Fruit fly (Drosophila melanogaster): Measurements from ENCODE around the gene PGRP-SB1.

The PGRP-SB1 gene

dm6 chr3L:16713446-16714192 lies 14.2 kb downstream of the PGRP-SB1 start (continued):
- no peak for TF ChIP-seq mld (GFP tag; IDR thresholded peaks at IDR 0.05; ENCODE audit: partially characterized antibody)
- TF ChIP-seq Doc2 (GFP tag; IDR thresholded peaks at IDR 0.05), result no peak
- peak; percentile 64; the same call in 2 of the 3 replicates for TF ChIP-seq CG14860 (GFP tag; IDR thresholded peaks at IDR 0.05; ENCODE audit: partially characterized antibody)
- TF ChIP-seq CG10321 (GFP tag; IDR thresholded peaks at IDR 0.05), result no peak
- no peak for TF ChIP-seq insv (GFP tag; optimal IDR thresholded peaks at IDR 0.05)
- TF ChIP-seq Awh (GFP tag; IDR thresholded peaks at IDR 0.05), result no peak
- TF ChIP-seq pros (GFP tag; optimal IDR thresholded peaks at IDR 0.05), result no peak
- TF ChIP-seq ash1 (GFP tag; optimal IDR thresholded peaks at IDR 0.05), result no peak
- TF ChIP-seq Hmx (GFP tag; optimal IDR thresholded peaks at IDR 0.05), result no peak
- TF ChIP-seq CG1024 (GFP tag; IDR thresholded peaks at IDR 0.05), result no peak
- TF ChIP-seq CG3407 (GFP tag; optimal IDR thresholded peaks at IDR 0.05), result no peak
- TF ChIP-seq CG7987 (GFP tag; optimal IDR thresholded peaks at IDR 0.05), result no peak
- TF ChIP-seq CG17612 (GFP tag; IDR thresholded peaks at IDR 0.05), result no peak
- TF ChIP-seq CG17361 (GFP tag; IDR thresholded peaks at IDR 0.05), result no peak
- peak; percentile 93 for TF ChIP-seq CG11560 (tag; IDR thresholded peaks at IDR 0.05)
- no peak for TF ChIP-seq sisA (GFP tag; IDR thresholded peaks at IDR 0.05)
- TF ChIP-seq nom (GFP tag; optimal IDR thresholded peaks at IDR 0.05), result no peak
- no peak for TF ChIP-seq lola (GFP tag; optimal IDR thresholded peaks at IDR 0.05)
- TF ChIP-seq sna (GFP tag; IDR thresholded peaks at IDR 0.05; ENCODE audit: partially characterized antibody), result peak; percentile 40; the same call in 1 of the 2 replicates
- TF ChIP-seq phol (tag; optimal IDR thresholded peaks at IDR 0.05), result peak; percentile 7
- TF ChIP-seq Fer1 (GFP tag; optimal IDR thresholded peaks at IDR 0.05), result no peak
- no peak for TF ChIP-seq CG11398 (GFP tag; optimal IDR thresholded peaks at IDR 0.05)
- no peak for TF ChIP-seq dan (GFP tag; IDR thresholded peaks at IDR 0.05)
- TF ChIP-seq Adf1 (GFP tag; IDR thresholded peaks at IDR 0.05), result peak; percentile 38
- peak; percentile 63 for TF ChIP-seq CG34224 (GFP tag; IDR thresholded peaks at IDR 0.05; ENCODE audit: partially characterized antibody)
- no peak for TF ChIP-seq CG6689 (GFP tag; IDR thresholded peaks at IDR 0.05)
- peak; percentile 5 for TF ChIP-seq BtbVII (GFP tag; optimal IDR thresholded peaks at IDR 0.05)
- TF ChIP-seq crol (GFP tag; IDR thresholded peaks at IDR 0.05), result peak; percentile 68
- TF ChIP-seq mam (GFP tag; optimal IDR thresholded peaks at IDR 0.05), result no peak
- no peak for TF ChIP-seq CG13123 (GFP tag; optimal IDR thresholded peaks at IDR 0.05)
- TF ChIP-seq CG1603 (tag; optimal IDR thresholded peaks at IDR 0.05), result no peak
- peak; percentile 14 for TF ChIP-seq trem (tag; optimal IDR thresholded peaks at IDR 0.05)
- TF ChIP-seq Dfd (GFP tag; optimal IDR thresholded peaks at IDR 0.05), result no peak
- TF ChIP-seq Med (GFP tag), result no peak
- no peak for TF ChIP-seq otp (GFP tag; IDR thresholded peaks at IDR 0.05)
- peak; percentile 35 for TF ChIP-seq CG3995 (GFP tag; optimal IDR thresholded peaks at IDR 0.05)
- TF ChIP-seq ro (GFP tag; IDR thresholded peaks at IDR 0.05), result no peak
- no peak for TF ChIP-seq CG10366 (GFP tag; IDR thresholded peaks at IDR 0.05)
- peak; percentile 72 for TF ChIP-seq Dref (GFP tag; IDR thresholded peaks at IDR 0.05)
- no peak for TF ChIP-seq eyg (GFP tag; optimal IDR thresholded peaks at IDR 0.05)
- TF ChIP-seq CG15601 (tag; optimal IDR thresholded peaks at IDR 0.05), result no peak
- TF ChIP-seq CG13775 (GFP tag; optimal IDR thresholded peaks at IDR 0.05), result no peak
- no peak for TF ChIP-seq Mad (GFP tag; optimal IDR thresholded peaks at IDR 0.05)
- no peak for TF ChIP-seq trh (GFP tag; optimal IDR thresholded peaks at IDR 0.05)
- peak; percentile 4 for TF ChIP-seq CG4328 (GFP tag; optimal IDR thresholded peaks at IDR 0.05)
- no peak for TF ChIP-seq CG18011 (GFP tag; optimal IDR thresholded peaks at IDR 0.05)
- TF ChIP-seq zf30C (GFP tag; optimal IDR thresholded peaks at IDR 0.05), result no peak
- TF ChIP-seq p53 (GFP tag; optimal IDR thresholded peaks at IDR 0.05), result no peak
- peak; percentile 16 for TF ChIP-seq Sry-δ (GFP tag; optimal IDR thresholded peaks at IDR 0.05)
- no peak for TF ChIP-seq CG10209 (GFP tag; optimal IDR thresholded peaks at IDR 0.05)

Data from whole organism, embryonic.